Worm (Caenorhabditis elegans): Measurements from ENCODE around the gene ZK593.2.
"Not testable (repeated sequence)": the region's sequence is repeated elsewhere in the genome, so short reads cannot be mapped to it uniquely, and the experiment has no call there.

ZK593.2 gene

ce11 chrIV:10949510-10949909 is 36.3 kb downstream of the ZK593.2 start, which contains the start of gene nsph-3.1:
TSS of gene nsph-3.1 (plus strand) at chrIV:10949810.
- no peak for TF ChIP-seq nhr-237 (tag; optimal IDR thresholded peaks at IDR 0.05)
- no peak for TF ChIP-seq ztf-11 (tag; optimal IDR thresholded peaks at IDR 0.05)
- TF ChIP-seq elt-1 (tag; optimal IDR thresholded peaks at IDR 0.05; ENCODE audit: borderline replicate concordance, insufficient read depth) = no peak
- no peak for TF ChIP-seq nhr-2 (tag; optimal IDR thresholded peaks at IDR 0.05)
- no peak for TF ChIP-seq snpc-4 (tag; optimal IDR thresholded peaks at IDR 0.05)
- TF ChIP-seq unc-62 (GFP tag; optimal IDR thresholded peaks at IDR 0.05) = no peak

- no peak for TF ChIP-seq nhr-76 (tag; optimal IDR thresholded peaks at IDR 0.05)
- TF ChIP-seq mls-2 (tag; optimal IDR thresholded peaks at IDR 0.05) = no peak
- TF ChIP-seq ceh-83 (GFP tag; optimal IDR thresholded peaks at IDR 0.05) = no peak
- TF ChIP-seq sem-2 (GFP tag; optimal IDR thresholded peaks at IDR 0.05) = no peak
Measured at ce11 chrIV:10950363-10951214, 37.4 kb downstream of the ZK593.2 start.

- TF ChIP-seq ztf-11 (tag; optimal IDR thresholded peaks at IDR 0.05) (no peak), unc-62 (GFP tag; optimal IDR thresholded peaks at IDR 0.05) (no peak), nhr-12 (tag; optimal IDR thresholded peaks at IDR 0.05) (no peak), lin-13 (tag; optimal IDR thresholded peaks at IDR 0.05) (no peak), mab-5 (tag; optimal IDR thresholded peaks at IDR 0.05) (no peak), flh-1 (GFP tag; optimal IDR thresholded peaks at IDR 0.05) (no peak), tbx-8 (GFP tag; optimal IDR thresholded peaks at IDR 0.05) (no peak), ces-1 (GFP tag; optimal IDR thresholded peaks at IDR 0.05) (no peak), nhr-28 (tag; optimal IDR thresholded peaks at IDR 0.05) (no peak), elt-3 (tag; optimal IDR thresholded peaks at IDR 0.05) (no peak), sem-2 (GFP tag; optimal IDR thresholded peaks at IDR 0.05) (no peak)
Measured at ce11 chrIV:10951997-10952396, 38.8 kb downstream of the ZK593.2 start, which contains the start of gene Y69E1A.3. TSS of gene Y69E1A.3 (plus strand) at chrIV:10952297.

ce11 chrIV:10954955-10955354 is 41.8 kb downstream of the ZK593.2 start, which contains the start of gene Y69E1A.4:
TSS of gene Y69E1A.4 (plus strand) at chrIV:10955255.
- TF ChIP-seq nhr-12 (tag; optimal IDR thresholded peaks at IDR 0.05); ztf-11 (tag; optimal IDR thresholded peaks at IDR 0.05); ceh-43 (GFP tag; optimal IDR thresholded peaks at IDR 0.05): not testable (repeated sequence)

ce11 chrIV:10957583-10958229 is 44.5 kb downstream of the ZK593.2 start, which contains the start of gene Y69E1A.5:
TSS of gene Y69E1A.5 (minus strand) at chrIV:10957655.
- TF ChIP-seq flh-1 (GFP tag; optimal IDR thresholded peaks at IDR 0.05) (no peak), mab-5 (tag; optimal IDR thresholded peaks at IDR 0.05) (peak; percentile 31), elt-1 (tag; optimal IDR thresholded peaks at IDR 0.05; ENCODE audit: borderline replicate concordance, insufficient read depth) (no peak), unc-62 (GFP tag; optimal IDR thresholded peaks at IDR 0.05) (peak; percentile 40), blmp-1 (tag; optimal IDR thresholded peaks at IDR 0.05) (no peak), tbx-8 (GFP tag; optimal IDR thresholded peaks at IDR 0.05) (no peak), mls-2 (tag; optimal IDR thresholded peaks at IDR 0.05) (no peak), nhr-28 (tag; optimal IDR thresholded peaks at IDR 0.05) (no peak), lin-32 (GFP tag; optimal IDR thresholded peaks at IDR 0.05) (no peak), ces-1 (GFP tag; optimal IDR thresholded peaks at IDR 0.05) (no peak), nhr-12 (tag; optimal IDR thresholded peaks at IDR 0.05) (no peak), mep-1 (tag; optimal IDR thresholded peaks at IDR 0.05) (no peak), pha-4 (tag; optimal IDR thresholded peaks at IDR 0.05) (no peak), hlh-1 (tag; optimal IDR thresholded peaks at IDR 0.05) (peak; percentile 82), unc-120 (tag; optimal IDR thresholded peaks at IDR 0.05; ENCODE audit: poor library complexity, severe bottlenecking) (no peak), nhr-76 (tag; optimal IDR thresholded peaks at IDR 0.05) (no peak), nhr-2 (tag; optimal IDR thresholded peaks at IDR 0.05) (no peak), snpc-4 (tag; optimal IDR thresholded peaks at IDR 0.05) (no peak), sem-2 (GFP tag; optimal IDR thresholded peaks at IDR 0.05) (no peak), ceh-39 (tag; optimal IDR thresholded peaks at IDR 0.05) (no peak)

- TF ChIP-seq sem-2 (GFP tag; optimal IDR thresholded peaks at IDR 0.05) (no peak), hlh-1 (tag; optimal IDR thresholded peaks at IDR 0.05) (peak; percentile 82), unc-120 (tag; optimal IDR thresholded peaks at IDR 0.05; ENCODE audit: poor library complexity, severe bottlenecking) (peak; percentile 21), ztf-11 (tag; optimal IDR thresholded peaks at IDR 0.05) (no peak), nhr-12 (tag; optimal IDR thresholded peaks at IDR 0.05) (no peak), ham-2 (GFP tag; optimal IDR thresholded peaks at IDR 0.05) (no peak), nhr-237 (tag; optimal IDR thresholded peaks at IDR 0.05) (no peak), nhr-76 (tag; optimal IDR thresholded peaks at IDR 0.05) (no peak), sptf-1 (tag; optimal IDR thresholded peaks at IDR 0.05) (no peak)
Measured at ce11 chrIV:10958230-10958588, 45.0 kb downstream of the ZK593.2 start, which contains the start of gene sri-19. TSS of gene sri-19 (plus strand) at chrIV:10958372.
